Fruit fly (Drosophila melanogaster) whole organism, pupa: ENCODE data around the gene CG17328.

Source experiments
- CG10348 ChIP-seq: fragments of 200-800 bp; sonication (Bioruptor generic); IDR thresholded peaks from 2 replicates; pipeline ENCODE4 v1.3.6; 2022; ENCODE audit warnings: missing biosample characterization, missing genetic modification characterization
- CG12605 ChIP-seq: fragments of 200-800 bp; sonication (Bioruptor generic); IDR thresholded peaks from 2 replicates; pipeline ENCODE4 v1.3.6; 2022; ENCODE audit warnings: missing biosample characterization, missing genetic modification characterization
- CG17806 ChIP-seq: fragments of 200-800 bp; sonication (Bioruptor generic); optimal IDR thresholded peaks from 2 replicates; lab custom pipeline; 2018; ENCODE audit warnings: missing biosample characterization, mild to moderate bottlenecking, missing genetic modification characterization, moderate library complexity
- CG32121 ChIP-seq: fragments of 200-800 bp; sonication (Bioruptor generic); IDR thresholded peaks from 2 replicates; pipeline ENCODE4 v1.3.6; 2022; ENCODE audit warnings: missing biosample characterization, missing genetic modification characterization
- CG4496 ChIP-seq: fragments of 200-800 bp; sonication (Bioruptor generic); IDR thresholded peaks from 3 replicates; pipeline ENCODE4 v1.3.6; 2022; ENCODE audit warnings: missing biosample characterization, missing genetic modification characterization
- CG8159 ChIP-seq: fragments of 200-800 bp; sonication (Bioruptor generic); optimal IDR thresholded peaks from 3 replicates; lab custom pipeline; 2018; ENCODE audit warnings: missing biosample characterization, mild to moderate bottlenecking, missing genetic modification characterization, moderate library complexity
- D1 ChIP-seq: fragments of 200-800 bp; sonication (Bioruptor generic); optimal IDR thresholded peaks from 2 replicates; lab custom pipeline; 2018; ENCODE audit warnings: missing biosample characterization, mild to moderate bottlenecking, missing genetic modification characterization, moderate library complexity
- gl ChIP-seq: fragments of 200-800 bp; sonication (Bioruptor generic); optimal IDR thresholded peaks from 2 replicates; lab custom pipeline; 2018; ENCODE audit warnings: missing biosample characterization, mild to moderate bottlenecking, missing genetic modification characterization

- TF ChIP-seq CG8159 (tag; lab: Kevin White, UChicago) (no peak), CG32121 (GFP tag; lab: Robert Waterston, UW) (no peak), D1 (tag; lab: Kevin White, UChicago) (no peak), gl (tag; lab: Kevin White, UChicago) (no peak), CG10348 (no peak), CG4496 (GFP tag; lab: Robert Waterston, UW) (0 out of 3 replicates have a peak, but pooled peaks have one; percentile 39), CG17806 (tag; lab: Kevin White, UChicago) (no peak), CG12605 (no peak)
These were observed 20.9 kb upstream of the CG17328 start for dm6 chr2L:16278842-16279241.
